Fruit fly (Drosophila melanogaster): ENCODE results near the gene Art2.

Art2 gene

DNA sequence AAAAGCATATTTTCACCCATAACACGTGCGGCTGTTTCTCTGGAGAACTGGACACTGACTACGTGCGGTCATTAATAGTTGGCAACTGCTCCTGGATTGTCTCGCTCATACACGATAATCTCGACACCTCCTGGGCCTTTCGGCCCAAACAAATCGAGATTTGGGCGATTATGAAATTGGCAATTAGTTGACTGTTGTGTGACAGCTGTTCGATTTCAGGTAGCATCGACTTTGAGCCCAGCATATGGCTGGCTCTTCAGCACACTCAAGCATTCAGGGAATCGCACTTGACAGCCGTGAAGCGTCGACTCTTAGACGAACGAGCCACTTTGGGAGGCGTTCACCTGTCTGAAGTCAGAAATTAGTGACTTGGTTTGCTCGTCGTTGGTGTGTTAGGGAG lies at the start of gene Art2:
Gene Art2 (minus strand): TSS at position 101 of the 400 bp plus-strand sequence.
- TF ChIP-seq noc (tag; optimal IDR thresholded peaks at IDR 0.05), result no peak

dm6 chr2L:4324254-4324653 lies 43.1 kb upstream of the Art2 start, which contains the start of gene bdl:
TSS of gene bdl (plus strand) at chr2L:4324554.
- no peak for TF ChIP-seq noc (tag; optimal IDR thresholded peaks at IDR 0.05)

DNA sequence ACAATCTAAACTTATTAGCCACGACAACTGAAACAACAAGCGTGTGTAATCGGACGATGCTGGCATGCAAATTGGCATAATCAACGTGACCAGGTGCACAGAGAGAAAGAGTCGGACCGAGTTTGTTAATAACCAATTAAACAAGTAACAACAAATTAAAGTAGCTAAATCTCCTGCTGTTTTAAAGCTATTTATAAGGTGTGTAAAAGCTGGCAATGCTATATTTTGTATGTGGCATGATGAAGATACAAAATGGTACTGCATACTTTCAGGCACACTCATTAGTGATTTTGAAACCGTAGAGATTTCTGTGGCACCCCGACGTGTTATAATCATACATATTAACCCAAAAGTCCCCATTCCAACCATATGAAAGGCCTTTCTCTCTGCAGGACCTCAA lies 36.8 kb upstream of the Art2 start:
- TF ChIP-seq noc (tag; optimal IDR thresholded peaks at IDR 0.05), result no peak

dm6 chr2L:4310028-4310658 lies 29.0 kb upstream of the Art2 start:
- no peak for TF ChIP-seq noc (tag; optimal IDR thresholded peaks at IDR 0.05)

- no peak for TF ChIP-seq noc (tag; optimal IDR thresholded peaks at IDR 0.05)
These were observed 15.8 kb upstream of the Art2 start for dm6 chr2L:4296887-4297286.

- TF ChIP-seq noc (tag; optimal IDR thresholded peaks at IDR 0.05), result no peak
These were observed 14.5 kb upstream of the Art2 start for dm6 chr2L:4295653-4296052.

- TF ChIP-seq noc (tag; optimal IDR thresholded peaks at IDR 0.05), result no peak
These were observed 11.4 kb upstream of the Art2 start for dm6 chr2L:4292560-4292959.

dm6 chr2L:4287076-4287475 lies 6.0 kb upstream of the Art2 start:
- TF ChIP-seq noc (tag; optimal IDR thresholded peaks at IDR 0.05), result no peak

DNA sequence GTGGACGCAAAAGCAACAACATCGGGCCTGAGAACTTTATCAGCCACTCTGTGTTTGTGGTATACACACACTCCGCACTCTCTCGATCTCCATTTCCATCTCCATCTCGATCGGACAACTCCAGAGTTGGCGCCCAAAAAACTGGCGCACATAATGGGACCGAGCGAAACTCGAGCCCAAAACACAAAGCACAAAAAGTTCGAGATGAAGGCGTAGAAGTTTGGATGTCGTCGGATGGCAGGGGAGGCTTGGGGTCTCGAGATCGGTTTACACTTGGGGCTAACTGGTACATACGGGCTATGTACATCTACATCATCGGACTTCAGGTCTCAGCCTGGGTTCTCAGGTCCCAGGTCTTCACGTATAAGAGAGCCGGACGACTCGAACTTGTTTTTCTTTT lies 5.6 kb upstream of the Art2 start:
- TF ChIP-seq noc (tag; optimal IDR thresholded peaks at IDR 0.05), result no peak

dm6 chr2L:4286014-4286527 lies 4.9 kb upstream of the Art2 start:
- TF ChIP-seq noc (tag; optimal IDR thresholded peaks at IDR 0.05), result no peak

dm6 chr2L:4282681-4283343 lies 1.7 kb upstream of the Art2 start, which contains the start of gene tutl:
TSS of gene tutl (plus strand) at chr2L:4283148.
- TF ChIP-seq noc (tag; optimal IDR thresholded peaks at IDR 0.05), result no peak

DNA sequence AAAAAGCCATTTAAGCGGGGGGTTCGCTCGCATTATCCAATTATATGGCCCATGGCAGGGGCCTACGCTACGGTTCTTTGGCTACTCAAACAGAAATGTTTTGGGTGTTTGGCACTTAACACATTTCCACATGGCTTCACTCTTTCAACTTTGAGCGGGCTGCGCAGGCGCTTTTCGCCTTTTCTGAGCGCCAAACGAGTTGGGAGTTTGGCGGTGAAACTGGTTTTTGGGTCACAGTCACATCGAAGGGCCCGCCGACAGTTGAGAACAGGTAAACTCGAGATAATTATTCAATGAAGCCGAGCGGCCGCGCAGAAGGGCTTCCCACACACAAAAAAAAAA lies 1.2 kb upstream of the Art2 start:
- TF ChIP-seq noc (tag; optimal IDR thresholded peaks at IDR 0.05), result no peak

- TF ChIP-seq noc (tag; optimal IDR thresholded peaks at IDR 0.05), result no peak
These were observed 686 bp upstream of the Art2 start for dm6 chr2L:4281810-4282209.

DNA sequence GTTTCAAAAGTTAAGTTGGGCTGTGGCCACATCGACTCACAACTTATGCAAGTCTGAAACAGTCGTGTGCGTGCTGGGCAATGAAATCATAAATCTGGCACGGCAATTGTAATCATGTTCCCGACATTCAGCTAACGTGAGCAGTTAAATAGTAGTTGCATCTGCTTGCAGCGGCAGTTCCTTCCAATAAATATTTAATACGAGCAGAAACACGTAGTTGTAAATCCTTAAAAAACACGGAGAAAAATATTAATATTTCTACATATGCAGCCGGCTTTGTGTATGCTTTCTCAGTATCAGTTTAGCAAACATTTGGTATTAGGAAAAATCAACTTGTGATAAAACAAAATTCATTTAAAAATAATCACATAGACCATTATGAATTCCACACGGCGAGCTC lies 23.9 kb downstream of the Art2 start, which contains the start of gene CG15425:
Gene CG15425 (plus strand): TSS at position 301 of the 400 bp plus-strand sequence.
- TF ChIP-seq noc (tag; optimal IDR thresholded peaks at IDR 0.05), result no peak

DNA sequence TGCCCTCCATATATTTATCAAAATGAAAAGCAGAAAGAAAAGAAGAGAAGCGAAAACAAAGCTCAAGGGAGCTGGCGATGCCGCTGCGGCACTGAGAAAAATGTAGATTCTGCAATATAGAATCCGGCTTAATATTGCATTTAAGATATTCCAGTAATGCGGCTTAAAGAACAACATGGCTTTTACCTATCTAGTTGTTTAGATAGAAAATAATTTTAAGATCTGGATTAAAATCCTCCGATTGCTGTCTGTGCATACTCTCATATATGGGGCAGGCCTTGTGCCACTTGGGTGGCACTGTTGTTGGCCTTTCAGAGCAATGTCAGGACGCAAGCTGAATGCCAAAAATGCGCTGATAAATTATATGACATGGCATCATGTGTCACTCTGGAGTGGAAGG lies 26.2 kb downstream of the Art2 start:
- no peak for TF ChIP-seq noc (tag; optimal IDR thresholded peaks at IDR 0.05)

dm6 chr2L:4252832-4253473 lies 28.2 kb downstream of the Art2 start:
- TF ChIP-seq noc (tag; optimal IDR thresholded peaks at IDR 0.05), result no peak

DNA sequence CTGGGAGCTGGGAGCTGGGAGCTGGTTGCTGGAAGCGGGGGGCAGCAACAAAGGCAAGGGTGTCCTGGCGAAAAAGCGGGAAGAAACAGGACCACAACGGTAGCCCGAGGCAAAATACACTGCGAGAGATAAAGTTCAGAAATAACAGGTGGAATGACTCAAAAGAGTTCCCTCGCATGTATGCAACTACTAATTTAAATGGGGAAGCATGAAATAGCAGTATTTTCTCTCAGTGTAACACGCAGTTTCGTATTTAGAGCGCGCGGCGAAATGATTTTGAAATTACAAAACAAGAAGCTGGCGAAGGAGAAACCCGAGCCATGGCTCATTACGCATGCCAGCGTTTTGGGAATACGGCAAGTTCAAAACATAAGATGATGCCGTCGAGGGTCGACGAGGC lies 32.8 kb downstream of the Art2 start:
- no peak for TF ChIP-seq noc (tag; optimal IDR thresholded peaks at IDR 0.05)
